Worm (Caenorhabditis elegans) whole organism, young adult: Measurements from ENCODE around the gene Y105C5A.1269.
A peak's percentile ranks its signal among the peaks of the same experiment; 100 is the strongest.
"Not testable (repeated sequence)": the region's sequence is repeated elsewhere in the genome, so short reads cannot be mapped to it uniquely, and the experiment has no call there.

Experiments
- F37B4.10 ChIP-seq: fragments of 200-800 bp; sonication (Bioruptor generic); IDR thresholded peaks from 2 replicates; pipeline ENCODE4 v1.3.6; 2022; ENCODE audit warnings: missing genetic modification characterization, missing compliant biosample characterization
- Y53G8AR.9 ChIP-seq: fragments of 200-800 bp; sonication (Bioruptor generic); conservative IDR thresholded peaks from 2 replicates; pipeline ENCODE4 v1.3.6; 2022; ENCODE audit warnings: missing genetic modification reagents, missing genetic modification characterization, missing compliant biosample characterization
- cebp-1 ChIP-seq, 2 experiments: fragments of 200-800 bp in 1 of 2; sonication (Bioruptor generic) in 1 of 2; sonication (generic microtip) in 1 of 2; IDR thresholded peaks in 1 of 2; optimal IDR thresholded peaks in 1 of 2; 2 replicates each; pipeline versions ENCODE4 v1.3.6 to Lab custom; 2017 to 2022; ENCODE audit warnings: missing compliant biosample characterization in 2 of 2, missing genetic modification characterization in 2 of 2, mild to moderate bottlenecking in 1 of 2, missing genetic modification reagents in 1 of 2, moderate library complexity in 1 of 2
- ceh-100 ChIP-seq: fragments of 200-800 bp; sonication (Bioruptor generic); IDR thresholded peaks from 2 replicates; pipeline ENCODE4 v1.3.6; 2022; ENCODE audit warnings: missing genetic modification reagents, missing genetic modification characterization, missing compliant biosample characterization
- egrh-3 ChIP-seq: fragments of 200-800 bp; sonication (Bioruptor generic); IDR thresholded peaks from 2 replicates; pipeline ENCODE4 v1.3.6; 2022; ENCODE audit warnings: missing genetic modification reagents, missing genetic modification characterization, missing compliant biosample characterization
- ekl-4 ChIP-seq: fragments of 200-800 bp; sonication (Bioruptor generic); IDR thresholded peaks from 2 replicates; pipeline ENCODE4 v1.3.6; 2022; ENCODE audit warnings: missing genetic modification reagents, missing genetic modification characterization, missing compliant biosample characterization
- hmg-20 ChIP-seq: fragments of 200-800 bp; sonication (Bioruptor generic); IDR thresholded peaks from 2 replicates; pipeline ENCODE4 v1.3.6; 2022; ENCODE audit warnings: missing genetic modification reagents, missing genetic modification characterization, missing compliant biosample characterization
- madf-6 ChIP-seq: fragments of 200-800 bp; sonication (Bioruptor generic); IDR thresholded peaks from 2 replicates; pipeline ENCODE4 v1.3.6; 2022; ENCODE audit warnings: missing genetic modification reagents, missing genetic modification characterization, missing compliant biosample characterization
- nfyb-1 ChIP-seq: fragments of 200-800 bp; sonication (Bioruptor generic); IDR thresholded peaks from 2 replicates; pipeline ENCODE4 v1.3.6; 2022; ENCODE audit warnings: missing genetic modification reagents, missing genetic modification characterization, missing compliant biosample characterization
- ztf-6 ChIP-seq: fragments of 200-800 bp; sonication (Bioruptor generic); IDR thresholded peaks from 2 replicates; pipeline ENCODE4 v1.3.6; 2022; ENCODE audit warnings: missing genetic modification reagents, missing genetic modification characterization, missing compliant biosample characterization

The Y105C5A.1269 gene

ce11 chrIV:15895861-15896260 is 48.7 kb downstream of the Y105C5A.1269 start (continued):
- TF ChIP-seq F37B4.10 (GFP tag; lab: Robert Waterston, UW) (0 out of 2 replicates have a peak, but pooled peaks have one; percentile 90), ztf-6 (peak; percentile 97), egrh-3 (peak; percentile 96), madf-6 (GFP tag; lab: Robert Waterston, UW) (peak; percentile 93), Y53G8AR.9 (GFP tag; lab: Robert Waterston, UW) (peak; percentile 98), ekl-4 (peak; percentile 98), ceh-100 (peak; percentile 93), nfyb-1 (peak; percentile 96; the same call in 1 of the 2 replicates), cebp-1 (GFP tag; IDR thresholded peaks at IDR 0.05; lab: Robert Waterston, UW) (peak; percentile 92), hmg-20 (GFP tag; lab: Robert Waterston, UW) (peak; percentile 83; the same call in 1 of the 2 replicates)
- TF ChIP-seq cebp-1 (tag; optimal IDR thresholded peaks at IDR 0.05; lab: Kevin White, UChicago) = not testable (repeated sequence)
